Fruit fly (Drosophila melanogaster) whole organism, embryonic: ENCODE results near the gene CG34409.

Experiments used
- Atf3 ChIP-seq: fragments of 200-800 bp; sonication (Bioruptor generic); optimal IDR thresholded peaks from 3 replicates; lab custom pipeline; 2016; ENCODE audit warnings: missing biosample characterization, missing genetic modification characterization
- B-H1 ChIP-seq: fragments of 200-800 bp; sonication (Bioruptor generic); IDR thresholded peaks from 3 replicates; pipeline ENCODE4 v1.3.6; 2022; ENCODE audit warnings: missing biosample characterization, missing genetic modification characterization
- Bgb ChIP-seq: fragments of 200-800 bp; sonication (Bioruptor generic); IDR thresholded peaks from 2 replicates; pipeline ENCODE4 v1.3.6; 2022; ENCODE audit warnings: missing biosample characterization, missing genetic modification characterization; ENCODE audit not compliant: partially characterized antibody
- CG10209 ChIP-seq: fragments of 200-800 bp; sonication (Bioruptor generic); optimal IDR thresholded peaks from 3 replicates; lab custom pipeline; 2017; ENCODE audit warnings: missing biosample characterization, mild to moderate bottlenecking, missing genetic modification characterization, missing genetic modification reagents
- CG10565 ChIP-seq: fragments of 200-800 bp; sonication (Bioruptor generic); optimal IDR thresholded peaks from 3 replicates; lab custom pipeline; 2016; ENCODE audit warnings: missing biosample characterization, mild to moderate bottlenecking, missing genetic modification characterization
- CG12219 ChIP-seq: fragments of 200-800 bp; sonication (Bioruptor generic); optimal IDR thresholded peaks from 3 replicates; lab custom pipeline; 2018; ENCODE audit warnings: missing biosample characterization, mild to moderate bottlenecking, missing genetic modification characterization
- CG12236 ChIP-seq: fragments of 200-800 bp; sonication (Bioruptor generic); optimal IDR thresholded peaks from 2 replicates; lab custom pipeline; 2016; ENCODE audit warnings: missing biosample characterization, missing genetic modification characterization
- CG14441 ChIP-seq: fragments of 200-800 bp; sonication (Bioruptor generic); IDR thresholded peaks from 2 replicates; pipeline ENCODE4 v1.3.6; 2022; ENCODE audit warnings: missing biosample characterization, missing genetic modification characterization
- CG15011 ChIP-seq: fragments of 200-800 bp; sonication (Bioruptor generic); optimal IDR thresholded peaks from 3 replicates; lab custom pipeline; 2018; ENCODE audit warnings: missing biosample characterization, mild to moderate bottlenecking, missing genetic modification characterization
- CG15073 ChIP-seq: fragments of 200-800 bp; sonication (Bioruptor generic); optimal IDR thresholded peaks from 2 replicates; lab custom pipeline; 2016; ENCODE audit warnings: missing biosample characterization, missing genetic modification characterization
- CG15514 ChIP-seq: fragments of 200-800 bp; sonication (Bioruptor generic); optimal IDR thresholded peaks from 3 replicates; lab custom pipeline; 2017; ENCODE audit warnings: missing biosample characterization, missing genetic modification characterization, mild to moderate bottlenecking, moderate library complexity, missing genetic modification reagents
- CG1602 ChIP-seq: fragments of 200-800 bp; sonication (Bioruptor generic); optimal IDR thresholded peaks from 3 replicates; lab custom pipeline; 2016; ENCODE audit warnings: missing biosample characterization, missing genetic modification characterization
- CG2712 ChIP-seq: fragments of 200-800 bp; optimal IDR thresholded peaks from 3 replicates; lab custom pipeline; 2019; ENCODE audit warnings: missing biosample characterization, mild to moderate bottlenecking, missing genetic modification characterization, moderate library complexity
- CG4360 ChIP-seq: fragments of 200-800 bp; sonication (Bioruptor generic); IDR thresholded peaks from 2 replicates; pipeline ENCODE4 v1.3.6; 2022; ENCODE audit warnings: missing biosample characterization, missing genetic modification characterization
- CG4730 ChIP-seq: fragments of 200-800 bp; sonication (Bioruptor generic); IDR thresholded peaks from 2 replicates; pipeline ENCODE4 v1.3.6; 2022; ENCODE audit warnings: missing biosample characterization, missing genetic modification characterization
- CG6175 ChIP-seq: fragments of 200-800 bp; sonication (Bioruptor generic); IDR thresholded peaks from 3 replicates; pipeline ENCODE4 v1.3.6; 2022; ENCODE audit warnings: missing biosample characterization, missing genetic modification characterization
- CG9727 ChIP-seq: fragments of 200-800 bp; sonication (Bioruptor generic); optimal IDR thresholded peaks from 3 replicates; lab custom pipeline; 2017; ENCODE audit warnings: missing biosample characterization, mild to moderate bottlenecking, missing genetic modification characterization
- CkIIα-i1 ChIP-seq: fragments of 200-800 bp; sonication (Bioruptor generic); IDR thresholded peaks from 2 replicates; pipeline ENCODE4 v1.3.6; 2022; ENCODE audit warnings: missing biosample characterization, missing genetic modification characterization
- Ets65A ChIP-seq: fragments of 200-800 bp; sonication (Bioruptor generic); peaks from one replicate; lab custom pipeline; 2016; ENCODE audit warnings: missing biosample characterization, missing genetic modification characterization
- Hey ChIP-seq: fragments of 200-800 bp; sonication (Bioruptor generic); optimal IDR thresholded peaks from 3 replicates; lab custom pipeline; 2018; ENCODE audit warnings: missing biosample characterization, mild to moderate bottlenecking, missing genetic modification characterization
- Hr3 ChIP-seq: fragments of 200-800 bp; sonication (Bioruptor generic); optimal IDR thresholded peaks from 3 replicates; lab custom pipeline; 2016; ENCODE audit warnings: missing biosample characterization, missing genetic modification characterization
- Hr39 ChIP-seq: fragments of >200 bp; optimal IDR thresholded peaks from 2 replicates; lab custom pipeline; 2017
- Hr51 ChIP-seq, 2 experiments: fragments of 200-800 bp; sonication (Bioruptor generic); optimal IDR thresholded peaks; 2 replicates in 1 of 2; 3 replicates in 1 of 2; lab custom pipeline; 2016 to 2018; ENCODE audit warnings: missing biosample characterization in 2 of 2, missing genetic modification characterization in 2 of 2, mild to moderate bottlenecking in 1 of 2, moderate library complexity in 1 of 2
- Mrtf ChIP-seq: fragments of 200-800 bp; sonication (Bioruptor generic); IDR thresholded peaks from 3 replicates; pipeline ENCODE4 v1.3.6; 2022; ENCODE audit warnings: missing biosample characterization, missing genetic modification characterization
- Six4 ChIP-seq: fragments of 200-800 bp; sonication (Bioruptor generic); optimal IDR thresholded peaks from 2 replicates; lab custom pipeline; 2016; ENCODE audit warnings: missing biosample characterization, missing genetic modification characterization
- Sry-δ ChIP-seq: fragments of 200-800 bp; sonication (Bioruptor generic); optimal IDR thresholded peaks from 2 replicates; lab custom pipeline; 2016; ENCODE audit warnings: missing biosample characterization, missing genetic modification characterization
- Trl ChIP-seq, 3 experiments: fragments of >200 bp in 2 of 3; fragments of 200-800 bp in 1 of 3; sonication (Bioruptor generic) in 1 of 3; optimal IDR thresholded peaks; 2 replicates in 1 of 3; 3 replicates in 2 of 3; lab custom pipeline; 2016 to 2017; ENCODE audit warnings: missing biosample characterization in 1 of 3, missing genetic modification characterization in 1 of 3
- Usf ChIP-seq: fragments of 200-800 bp; sonication (Bioruptor generic); optimal IDR thresholded peaks from 2 replicates; lab custom pipeline; 2017; ENCODE audit warnings: missing genotype, missing biosample characterization, missing genetic modification characterization
- ara ChIP-seq: fragments of 200-800 bp; sonication (Bioruptor generic); IDR thresholded peaks from 2 replicates; pipeline ENCODE4 v1.3.6; 2022; ENCODE audit warnings: missing biosample characterization, missing genetic modification characterization
- ato ChIP-seq: fragments of 200-800 bp; sonication (Bioruptor generic); IDR thresholded peaks from 2 replicates; pipeline ENCODE4 v1.3.6; 2022; ENCODE audit warnings: missing biosample characterization, missing genetic modification characterization; ENCODE audit not compliant: partially characterized antibody
- az2 ChIP-seq: fragments of 200-800 bp; sonication (Bioruptor generic); optimal IDR thresholded peaks from 3 replicates; lab custom pipeline; 2016; ENCODE audit warnings: missing biosample characterization, missing genetic modification characterization
- br ChIP-seq: fragments of >200 bp; optimal IDR thresholded peaks from 2 replicates; lab custom pipeline; 2017
- cas ChIP-seq: fragments of 200-800 bp; sonication (Bioruptor generic); IDR thresholded peaks from 2 replicates; pipeline ENCODE4 v1.3.6; 2022; ENCODE audit warnings: missing biosample characterization, missing genetic modification characterization
- chm ChIP-seq: fragments of 200-800 bp; sonication (Bioruptor generic); IDR thresholded peaks from 2 replicates; pipeline ENCODE4 v1.3.6; 2022; ENCODE audit warnings: missing biosample characterization, missing genetic modification characterization
- cwo ChIP-seq: fragments of 200-800 bp; sonication (Bioruptor generic); optimal IDR thresholded peaks from 3 replicates; lab custom pipeline; 2017; ENCODE audit warnings: missing biosample characterization, missing genetic modification characterization, mild to moderate bottlenecking, moderate library complexity, missing genetic modification reagents
- ems ChIP-seq: fragments of 200-800 bp; sonication (Bioruptor generic); optimal IDR thresholded peaks from 3 replicates; lab custom pipeline; 2016; ENCODE audit warnings: missing biosample characterization, missing genetic modification characterization
- en ChIP-seq: fragments of 200-800 bp; sonication (Bioruptor generic); optimal IDR thresholded peaks from 2 replicates; lab custom pipeline; 2016; ENCODE audit warnings: missing biosample characterization, missing genetic modification characterization
- gro ChIP-seq: fragments of 200-800 bp; sonication (Bioruptor generic); optimal IDR thresholded peaks from 2 replicates; lab custom pipeline; 2016; ENCODE audit warnings: missing biosample characterization, missing genetic modification characterization
- gsb-n ChIP-seq: fragments of 200-800 bp; sonication (Bioruptor generic); optimal IDR thresholded peaks from 3 replicates; lab custom pipeline; 2018; ENCODE audit warnings: missing biosample characterization, mild to moderate bottlenecking, missing genetic modification characterization
- kay ChIP-seq: fragments of 200-800 bp; sonication (Bioruptor generic); optimal IDR thresholded peaks from 2 replicates; lab custom pipeline; 2016; ENCODE audit warnings: missing biosample characterization, missing genetic modification characterization
- lab ChIP-seq: fragments of 200-800 bp; sonication (Bioruptor generic); optimal IDR thresholded peaks from 3 replicates; lab custom pipeline; 2017; ENCODE audit warnings: missing biosample characterization, missing genetic modification characterization, mild to moderate bottlenecking, moderate library complexity, missing genetic modification reagents
- lmd ChIP-seq: fragments of 200-800 bp; sonication (Bioruptor generic); IDR thresholded peaks from 2 replicates; pipeline ENCODE4 v1.3.6; 2022; ENCODE audit warnings: missing biosample characterization, missing genetic modification characterization
- maf-S ChIP-seq: fragments of 200-800 bp; sonication (Bioruptor generic); optimal IDR thresholded peaks from 2 replicates; lab custom pipeline; 2016; ENCODE audit warnings: missing biosample characterization, missing genetic modification characterization
- mam ChIP-seq: fragments of 200-800 bp; sonication (Bioruptor generic); optimal IDR thresholded peaks from 3 replicates; lab custom pipeline; 2016; ENCODE audit warnings: missing biosample characterization, missing genetic modification characterization
- oc ChIP-seq: fragments of 200-800 bp; sonication (Bioruptor generic); optimal IDR thresholded peaks from 2 replicates; lab custom pipeline; 2018; ENCODE audit warnings: missing biosample characterization, mild to moderate bottlenecking, missing genetic modification characterization, moderate library complexity
- odd ChIP-seq: fragments of 200-800 bp; sonication (Bioruptor generic); optimal IDR thresholded peaks from 2 replicates; lab custom pipeline; 2017; ENCODE audit warnings: missing biosample characterization, mild to moderate bottlenecking, missing genetic modification characterization
- peb ChIP-seq: fragments of 200-800 bp; sonication (Bioruptor generic); IDR thresholded peaks from 2 replicates; pipeline ENCODE4 v1.3.6; 2022; ENCODE audit warnings: missing biosample characterization, missing genetic modification characterization
- pita ChIP-seq: fragments of 200-800 bp; sonication (Bioruptor generic); optimal IDR thresholded peaks from 2 replicates; lab custom pipeline; 2017; ENCODE audit warnings: missing biosample characterization, mild to moderate bottlenecking, missing genetic modification characterization
- pum ChIP-seq: fragments of 200-800 bp; sonication (Bioruptor generic); optimal IDR thresholded peaks from 2 replicates; lab custom pipeline; 2016; ENCODE audit warnings: missing biosample characterization, missing genetic modification characterization
- scrt ChIP-seq: fragments of 200-800 bp; sonication (Bioruptor generic); optimal IDR thresholded peaks from 2 replicates; lab custom pipeline; 2018; ENCODE audit warnings: missing biosample characterization, mild to moderate bottlenecking, missing genetic modification characterization, moderate library complexity
- trem ChIP-seq: fragments of 200-800 bp; optimal IDR thresholded peaks from 3 replicates; lab custom pipeline; 2019; ENCODE audit warnings: missing biosample characterization, mild to moderate bottlenecking, missing genetic modification characterization, moderate library complexity
- vvl ChIP-seq: fragments of 200-800 bp; sonication (Bioruptor generic); IDR thresholded peaks from 2 replicates; pipeline ENCODE4 v1.3.6; 2022; ENCODE audit warnings: missing biosample characterization, missing genetic modification characterization

Gene CG34409

dm6 chr3R:9701148-9701703 is 44.9 kb downstream of the CG34409 start (continued):
- no peak for TF ChIP-seq CG15011 (GFP tag; lab: Kevin White, UChicago)
- no peak for TF ChIP-seq CG12236
- TF ChIP-seq Trl (optimal IDR thresholded peaks at IDR 0.05; lab: Kevin White, UChicago): no peak
- TF ChIP-seq Trl (GFP tag; optimal IDR thresholded peaks at IDR 0.05; lab: Kevin White, UChicago): peak; percentile 1
- TF ChIP-seq pum (GFP tag; lab: Kevin White, UChicago): no peak
- no peak for TF ChIP-seq CG2712 (tag; lab: Kevin White, UChicago)
- peak; percentile 10 for TF ChIP-seq cwo (GFP tag; lab: Kevin White, UChicago)
- peak; percentile 34 for TF ChIP-seq CG10209
- TF ChIP-seq lab (GFP tag; lab: Kevin White, UChicago): peak; percentile 57
- TF ChIP-seq lmd (GFP tag; lab: Robert Waterston, UW): no peak
- TF ChIP-seq odd (GFP tag; lab: Kevin White, UChicago): no peak
- no peak for TF ChIP-seq Mrtf (GFP tag; lab: Robert Waterston, UW)
- TF ChIP-seq peb (GFP tag; lab: Robert Waterston, UW): no peak
- TF ChIP-seq az2 (GFP tag; lab: Kevin White, UChicago): no peak
- TF ChIP-seq Hr39 (lab: Kevin White, UChicago): no peak
- no peak for TF ChIP-seq CG10565
- no peak for TF ChIP-seq Hr3 (GFP tag; lab: Kevin White, UChicago)
- TF ChIP-seq oc (tag; lab: Kevin White, UChicago): no peak
- TF ChIP-seq chm (GFP tag; lab: Robert Waterston, UW): no peak
- TF ChIP-seq pita (GFP tag; lab: Kevin White, UChicago): no peak
- TF ChIP-seq CG12219 (GFP tag; lab: Kevin White, UChicago): no peak
- TF ChIP-seq Six4 (GFP tag; lab: Kevin White, UChicago): no peak
- no peak for TF ChIP-seq CG1602 (GFP tag; lab: Kevin White, UChicago)
- no peak for TF ChIP-seq Hey (tag; lab: Kevin White, UChicago)
- TF ChIP-seq CG9727 (GFP tag; lab: Kevin White, UChicago): no peak
- no peak for TF ChIP-seq br (lab: Kevin White, UChicago)
- no peak for TF ChIP-seq CkIIα-i1
- TF ChIP-seq scrt (GFP tag; lab: Kevin White, UChicago): peak; percentile 14
- TF ChIP-seq gro (GFP tag; lab: Kevin White, UChicago): peak; percentile 31
- no peak for TF ChIP-seq CG4360 (GFP tag; lab: Robert Waterston, UW)
- TF ChIP-seq CG6175: no peak
- no peak for TF ChIP-seq vvl (GFP tag; lab: Robert Waterston, UW)
- no peak for TF ChIP-seq Ets65A (GFP tag; lab: Kevin White, UChicago)
- no peak for TF ChIP-seq B-H1 (GFP tag; lab: Robert Waterston, UW)
- no peak for TF ChIP-seq cas (GFP tag; lab: Robert Waterston, UW)
- no peak for TF ChIP-seq Bgb (GFP tag; lab: Robert Waterston, UW)
- no peak for TF ChIP-seq ato (GFP tag; lab: Robert Waterston, UW)
- TF ChIP-seq Atf3 (GFP tag; lab: Kevin White, UChicago): no peak
- peak; percentile 42 for TF ChIP-seq kay (GFP tag; lab: Kevin White, UChicago)
- TF ChIP-seq ara (GFP tag; lab: Robert Waterston, UW): no peak
- TF ChIP-seq Sry-δ (GFP tag; lab: Kevin White, UChicago): no peak
- TF ChIP-seq ems (GFP tag; lab: Kevin White, UChicago): no peak
- peak; percentile 21 for TF ChIP-seq mam (GFP tag; lab: Kevin White, UChicago)
- no peak for TF ChIP-seq trem (tag; lab: Kevin White, UChicago)
- TF ChIP-seq gsb-n (tag; lab: Kevin White, UChicago): no peak
- no peak for TF ChIP-seq CG14441
- no peak for TF ChIP-seq Usf (GFP tag; lab: Kevin White, UChicago)
- peak; percentile 30 for TF ChIP-seq CG15514 (GFP tag; lab: Kevin White, UChicago)
- peak in 1 of 2 experiments; percentile 23 for TF ChIP-seq Hr51 (GFP tag; optimal IDR thresholded peaks at IDR 0.05; lab: Kevin White, UChicago)
- TF ChIP-seq en: no peak
- no peak for TF ChIP-seq CG15073 (GFP tag; lab: Kevin White, UChicago)
- TF ChIP-seq CG4730: no peak
- TF ChIP-seq maf-S (GFP tag; lab: Kevin White, UChicago): no peak
